Fruit fly (Drosophila melanogaster) whole organism, embryonic: ENCODE results near the gene CG31141.

Experiments
- Aef1 ChIP-seq: fragments of 200-800 bp; sonication (Bioruptor generic); IDR thresholded peaks from 3 replicates; pipeline ENCODE4 v1.3.6; 2022; ENCODE audit warnings: missing biosample characterization, missing genetic modification characterization
- Bteb2 ChIP-seq: fragments of 200-800 bp; sonication (Bioruptor generic); optimal IDR thresholded peaks from 2 replicates; lab custom pipeline; 2016; ENCODE audit warnings: missing biosample characterization, missing genetic modification characterization
- CG10543 ChIP-seq: fragments of 200-800 bp; sonication (Bioruptor generic); optimal IDR thresholded peaks from 3 replicates; lab custom pipeline; 2017; ENCODE audit warnings: missing biosample characterization, mild to moderate bottlenecking, missing genetic modification characterization, moderate library complexity
- CG11456 ChIP-seq: fragments of 200-800 bp; sonication (Bioruptor generic); IDR thresholded peaks from 3 replicates; pipeline ENCODE4 v1.3.6; 2022; ENCODE audit warnings: missing biosample characterization, missing genetic modification characterization
- CG12391 ChIP-seq: fragments of 200-800 bp; sonication (Bioruptor generic); optimal IDR thresholded peaks from 3 replicates; lab custom pipeline; 2018; ENCODE audit warnings: missing biosample characterization, mild to moderate bottlenecking, missing genetic modification characterization, moderate library complexity
- CG13296 ChIP-seq: fragments of 200-800 bp; sonication (Bioruptor generic); optimal IDR thresholded peaks from 3 replicates; lab custom pipeline; 2018; ENCODE audit warnings: missing biosample characterization, mild to moderate bottlenecking, missing genetic modification characterization
- CG14710 ChIP-seq: fragments of 200-800 bp; sonication (Bioruptor generic); optimal IDR thresholded peaks from 3 replicates; lab custom pipeline; 2019; ENCODE audit warnings: missing biosample characterization, mild to moderate bottlenecking, missing genetic modification characterization, moderate library complexity
- CG15269 ChIP-seq: fragments of 200-800 bp; sonication (Bioruptor generic); optimal IDR thresholded peaks from 2 replicates; lab custom pipeline; 2018; ENCODE audit warnings: missing biosample characterization, mild to moderate bottlenecking, missing genetic modification characterization, moderate library complexity
- CG16813 ChIP-seq: fragments of 200-800 bp; sonication (Bioruptor generic); IDR thresholded peaks from 3 replicates; pipeline ENCODE4 v1.3.6; 2022; ENCODE audit warnings: missing biosample characterization, missing genetic modification characterization; ENCODE audit not compliant: partially characterized antibody
- CG17186 ChIP-seq: fragments of 200-800 bp; sonication (Bioruptor generic); optimal IDR thresholded peaks from 3 replicates; lab custom pipeline; 2017; ENCODE audit warnings: missing biosample characterization, missing genetic modification reagents, missing genetic modification characterization
- CG2199 ChIP-seq: fragments of 200-800 bp; sonication (Bioruptor generic); IDR thresholded peaks from 3 replicates; pipeline ENCODE4 v1.3.6; 2022; ENCODE audit warnings: missing biosample characterization, missing genetic modification characterization
- CG2889 ChIP-seq: fragments of 200-800 bp; sonication (Bioruptor generic); IDR thresholded peaks from 3 replicates; pipeline ENCODE4 v1.3.6; 2022; ENCODE audit warnings: missing biosample characterization, missing genetic modification characterization
- CG3407 ChIP-seq: fragments of 200-800 bp; sonication (Bioruptor generic); optimal IDR thresholded peaks from 2 replicates; lab custom pipeline; 2018; ENCODE audit warnings: missing biosample characterization, mild to moderate bottlenecking, missing genetic modification characterization
- CG34376 ChIP-seq: fragments of 200-800 bp; sonication (Bioruptor generic); optimal IDR thresholded peaks from 2 replicates; lab custom pipeline; 2018; ENCODE audit warnings: missing biosample characterization, mild to moderate bottlenecking, missing genetic modification characterization
- CG34422 ChIP-seq: fragments of 200-800 bp; sonication (Bioruptor generic); IDR thresholded peaks from 3 replicates; pipeline ENCODE4 v1.3.6; 2022; ENCODE audit warnings: missing biosample characterization, missing genetic modification characterization
- CG3995 ChIP-seq: fragments of 200-800 bp; sonication (Bioruptor generic); optimal IDR thresholded peaks from 3 replicates; lab custom pipeline; 2016; ENCODE audit warnings: missing biosample characterization, missing genetic modification characterization
- CG42726 ChIP-seq: fragments of 200-800 bp; sonication (Bioruptor generic); IDR thresholded peaks from 2 replicates; pipeline ENCODE4 v1.3.6; 2022; ENCODE audit warnings: missing biosample characterization, missing genetic modification characterization; ENCODE audit not compliant: partially characterized antibody
- CG4820 ChIP-seq: fragments of 200-800 bp; sonication (Bioruptor generic); optimal IDR thresholded peaks from 3 replicates; lab custom pipeline; 2016; ENCODE audit warnings: missing biosample characterization, missing genetic modification characterization
- CG7556 ChIP-seq: fragments of 200-800 bp; sonication (Bioruptor generic); optimal IDR thresholded peaks from 2 replicates; lab custom pipeline; 2017; ENCODE audit warnings: missing biosample characterization, mild to moderate bottlenecking, missing genetic modification characterization
- CkIIα-i1 ChIP-seq: fragments of 200-800 bp; sonication (Bioruptor generic); IDR thresholded peaks from 2 replicates; pipeline ENCODE4 v1.3.6; 2022; ENCODE audit warnings: missing biosample characterization, missing genetic modification characterization
- D19A ChIP-seq: fragments of 200-800 bp; optimal IDR thresholded peaks from 3 replicates; lab custom pipeline; 2019; ENCODE audit warnings: missing biosample characterization, mild to moderate bottlenecking, missing genetic modification characterization, moderate library complexity
- Dbx ChIP-seq: fragments of 200-800 bp; sonication (Bioruptor generic); IDR thresholded peaks from 3 replicates; pipeline ENCODE4 v1.3.6; 2022; ENCODE audit warnings: missing biosample characterization, missing genetic modification characterization
- ERR ChIP-seq: fragments of 200-800 bp; sonication (Bioruptor generic); optimal IDR thresholded peaks from 2 replicates; lab custom pipeline; 2016; ENCODE audit warnings: missing biosample characterization, missing genetic modification characterization
- Elba2 ChIP-seq: fragments of 200-800 bp; sonication (Bioruptor generic); optimal IDR thresholded peaks from 3 replicates; lab custom pipeline; 2016; ENCODE audit warnings: missing biosample characterization, missing genetic modification characterization
- HLH3B ChIP-seq: fragments of 200-800 bp; sonication (Bioruptor generic); IDR thresholded peaks from 2 replicates; pipeline ENCODE4 v1.3.6; 2022; ENCODE audit warnings: missing biosample characterization, missing genetic modification characterization
- Hmx ChIP-seq: fragments of 200-800 bp; sonication (Bioruptor generic); optimal IDR thresholded peaks from 2 replicates; lab custom pipeline; 2016; ENCODE audit warnings: missing biosample characterization, missing genetic modification characterization
- Kr ChIP-seq: fragments of 200-800 bp; sonication (Bioruptor generic); optimal IDR thresholded peaks from 2 replicates; lab custom pipeline; 2017; ENCODE audit warnings: missing biosample characterization, mild to moderate bottlenecking, missing genetic modification characterization
- Meics ChIP-seq: fragments of 200-800 bp; sonication (Bioruptor generic); optimal IDR thresholded peaks from 2 replicates; lab custom pipeline; 2017; ENCODE audit warnings: missing biosample characterization, mild to moderate bottlenecking, missing genetic modification characterization
- Nf-YA ChIP-seq: fragments of 200-800 bp; sonication (Bioruptor generic); IDR thresholded peaks from 2 replicates; pipeline ENCODE4 v1.3.6; 2022; ENCODE audit warnings: missing biosample characterization, missing genetic modification characterization
- az2 ChIP-seq: fragments of 200-800 bp; sonication (Bioruptor generic); optimal IDR thresholded peaks from 3 replicates; lab custom pipeline; 2016; ENCODE audit warnings: missing biosample characterization, missing genetic modification characterization
- bbx ChIP-seq: fragments of 200-800 bp; sonication (Bioruptor generic); IDR thresholded peaks from 2 replicates; pipeline ENCODE4 v1.3.6; 2022; ENCODE audit warnings: missing biosample characterization, missing genetic modification characterization; ENCODE audit not compliant: partially characterized antibody
- caup ChIP-seq: fragments of 200-800 bp; sonication (Bioruptor generic); optimal IDR thresholded peaks from 3 replicates; lab custom pipeline; 2017; ENCODE audit warnings: missing biosample characterization, mild to moderate bottlenecking, missing genetic modification characterization, moderate library complexity; ENCODE audit not compliant: severe bottlenecking
- dysf ChIP-seq: fragments of 200-800 bp; sonication (Bioruptor generic); IDR thresholded peaks from 3 replicates; pipeline ENCODE4 v1.3.6; 2022; ENCODE audit warnings: missing biosample characterization, missing genetic modification characterization
- eyg ChIP-seq: fragments of 200-800 bp; sonication (Bioruptor generic); optimal IDR thresholded peaks from 3 replicates; lab custom pipeline; 2016; ENCODE audit warnings: missing biosample characterization, missing genetic modification characterization
- grau ChIP-seq: fragments of 200-800 bp; optimal IDR thresholded peaks from 3 replicates; lab custom pipeline; 2019; ENCODE audit warnings: missing biosample characterization, mild to moderate bottlenecking, missing genetic modification characterization, moderate library complexity
- gsb ChIP-seq: fragments of 200-800 bp; sonication (Bioruptor generic); IDR thresholded peaks from 2 replicates; pipeline ENCODE4 v1.3.6; 2022; ENCODE audit warnings: missing biosample characterization, missing genetic modification characterization
- kah ChIP-seq: fragments of 200-800 bp; sonication (Bioruptor generic); optimal IDR thresholded peaks from 2 replicates; lab custom pipeline; 2018; ENCODE audit warnings: missing biosample characterization, mild to moderate bottlenecking, missing genetic modification characterization
- kni ChIP-seq: fragments of 200-800 bp; sonication (Bioruptor generic); optimal IDR thresholded peaks from 3 replicates; lab custom pipeline; 2017; ENCODE audit warnings: mild to moderate bottlenecking, missing biosample characterization, missing genetic modification reagents, missing genetic modification characterization
- nerfin-1 ChIP-seq: fragments of 200-800 bp; sonication (Bioruptor generic); optimal IDR thresholded peaks from 3 replicates; lab custom pipeline; 2019; ENCODE audit warnings: missing biosample characterization, mild to moderate bottlenecking, missing genetic modification characterization, moderate library complexity
- nom ChIP-seq: fragments of 200-800 bp; sonication (Bioruptor generic); optimal IDR thresholded peaks from 2 replicates; lab custom pipeline; 2017; ENCODE audit warnings: missing biosample characterization, missing genetic modification characterization, mild to moderate bottlenecking, moderate library complexity, missing genetic modification reagents
- pan ChIP-seq, 4 experiments: fragments of >200 bp in 3 of 4; fragments of 200-800 bp in 1 of 4; sonication (Bioruptor generic) in 1 of 4; optimal IDR thresholded peaks in 3 of 4; IDR thresholded peaks in 1 of 4; 2 replicates each; pipeline versions ENCODE4 v1.3.6 to Lab custom; 2017 to 2022; ENCODE audit warnings: missing biosample characterization in 2 of 4, missing genetic modification characterization in 2 of 4, mixed read lengths in 1 of 4
- psq ChIP-seq: fragments of 200-800 bp; sonication (Bioruptor generic); optimal IDR thresholded peaks from 2 replicates; lab custom pipeline; 2017; ENCODE audit warnings: missing biosample characterization, missing genetic modification characterization
- sd ChIP-seq: fragments of 200-800 bp; sonication (Bioruptor generic); optimal IDR thresholded peaks from 3 replicates; lab custom pipeline; 2018; ENCODE audit warnings: missing biosample characterization, mild to moderate bottlenecking, missing genetic modification characterization, moderate library complexity
- sens ChIP-seq: fragments of 200-800 bp; sonication (Bioruptor generic); peaks from one replicate; lab custom pipeline; 2016; ENCODE audit warnings: missing biosample characterization, missing genetic modification characterization
- sisA ChIP-seq: fragments of 200-800 bp; sonication (Bioruptor generic); IDR thresholded peaks from 2 replicates; pipeline ENCODE4 v1.3.6; 2022; ENCODE audit warnings: missing biosample characterization, missing genetic modification characterization
- sna ChIP-seq: fragments of 200-800 bp; sonication (Bioruptor generic); IDR thresholded peaks from 2 replicates; pipeline ENCODE4 v1.3.6; 2022; ENCODE audit warnings: missing biosample characterization, missing genetic modification characterization; ENCODE audit not compliant: partially characterized antibody
- tx ChIP-seq: fragments of 200-800 bp; sonication (Bioruptor generic); optimal IDR thresholded peaks from 2 replicates; lab custom pipeline; 2016; ENCODE audit warnings: missing biosample characterization, missing genetic modification characterization
- vnd ChIP-seq: fragments of 200-800 bp; sonication (Bioruptor generic); IDR thresholded peaks from 3 replicates; pipeline ENCODE4 v1.3.6; 2022; ENCODE audit warnings: missing biosample characterization, missing genetic modification characterization; ENCODE audit not compliant: partially characterized antibody
- zen2 ChIP-seq: fragments of 200-800 bp; sonication (Bioruptor generic); IDR thresholded peaks from 3 replicates; pipeline ENCODE4 v1.3.6; 2022; ENCODE audit warnings: missing biosample characterization, missing genetic modification characterization; ENCODE audit not compliant: partially characterized antibody

CG31141 gene

dm6 chr3R:23927429-23927828 is 4.3 kb downstream of the CG31141 start, which contains the start of gene CG13601 (continued):
- TF ChIP-seq Meics (peak; percentile 11), HLH3B (peak; percentile 21; the same call in 1 of the 2 replicates), Elba2 (no peak), psq (GFP tag; lab: Kevin White, UChicago) (no peak), sens (GFP tag; lab: Kevin White, UChicago) (peak; percentile 55), sisA (GFP tag; lab: Robert Waterston, UW) (no peak), Bteb2 (GFP tag; lab: Kevin White, UChicago) (no peak), caup (GFP tag; lab: Kevin White, UChicago) (no peak), CG14710 (peak; percentile 37), ERR (GFP tag; lab: Kevin White, UChicago) (no peak), Hmx (GFP tag; lab: Kevin White, UChicago) (no peak), eyg (GFP tag; lab: Kevin White, UChicago) (no peak), tx (GFP tag; lab: Kevin White, UChicago) (no peak), CG3407 (no peak), Dbx (0 out of 3 replicates have a peak, but pooled peaks have one; percentile 22), CG2199 (GFP tag; lab: Robert Waterston, UW) (no peak), gsb (GFP tag; lab: Robert Waterston, UW) (no peak), Kr (no peak), D19A (tag; lab: Kevin White, UChicago) (peak; percentile 48), CG15269 (tag; lab: Kevin White, UChicago) (peak; percentile 33), CG13296 (GFP tag; lab: Kevin White, UChicago) (peak; percentile 46), nom (GFP tag; lab: Kevin White, UChicago) (no peak), vnd (GFP tag; lab: Robert Waterston, UW) (peak; percentile 71), CG3995 (GFP tag; lab: Kevin White, UChicago) (peak; percentile 24), CG17186 (GFP tag; lab: Kevin White, UChicago) (peak; percentile 89), CG11456 (GFP tag; lab: Robert Waterston, UW) (peak; percentile 64; the same call in 2 of the 3 replicates), Aef1 (GFP tag; lab: Robert Waterston, UW) (0 out of 3 replicates have a peak, but pooled peaks have one; percentile 42), kni (GFP tag; lab: Kevin White, UChicago) (no peak), CG42726 (peak; percentile 46; the same call in 1 of the 2 replicates), sd (tag; lab: Kevin White, UChicago) (no peak), pan (optimal IDR thresholded peaks at IDR 0.05; lab: Kevin White, UChicago) (no peak), pan (GFP tag; optimal IDR thresholded peaks at IDR 0.05 in 1 of 2, IDR thresholded peaks at IDR 0.05 in 1 of 2) (peak in 1 of 2 experiments; percentile 35), CG16813 (GFP tag; lab: Robert Waterston, UW) (peak; percentile 79), CG12391 (peak; percentile 49), bbx (GFP tag; lab: Robert Waterston, UW) (peak; percentile 83), CG34376 (GFP tag; lab: Kevin White, UChicago) (peak; percentile 27), CG10543 (peak; percentile 53), CG34422 (peak; percentile 49; the same call in 1 of the 3 replicates), dysf (GFP tag; lab: Robert Waterston, UW) (peak; percentile 35; the same call in 2 of the 3 replicates), az2 (GFP tag; lab: Kevin White, UChicago) (peak; percentile 34), grau (tag; lab: Kevin White, UChicago) (peak; percentile 71), sna (GFP tag; lab: Robert Waterston, UW) (peak; percentile 78), CG2889 (no peak), zen2 (GFP tag; lab: Robert Waterston, UW) (peak; percentile 51; the same call in 1 of the 3 replicates), Nf-YA (no peak), CG4820 (GFP tag; lab: Kevin White, UChicago) (peak; percentile 13), kah (GFP tag; lab: Kevin White, UChicago) (no peak), CkIIα-i1 (no peak), nerfin-1 (tag; lab: Kevin White, UChicago) (peak; percentile 17), CG7556 (GFP tag; lab: Kevin White, UChicago) (no peak)
